Worm (Caenorhabditis elegans) whole organism, mixed stage, embryonic: ENCODE measurements around the gene C55B6.7.

Experiments
- blmp-1 ChIP-seq: fragments of 150-350 bp; optimal IDR thresholded peaks from 2 replicates; lab custom pipeline; 2014; ENCODE audit warnings: missing biosample characterization, missing genetic modification characterization
- lsy-2 ChIP-seq: fragments of 150-350 bp; optimal IDR thresholded peaks from 2 replicates; lab custom pipeline; 2014; ENCODE audit warnings: missing biosample characterization, missing genetic modification characterization
- nhr-76 ChIP-seq: sonication (generic microtip); optimal IDR thresholded peaks from 2 replicates; lab custom pipeline; 2017; ENCODE audit warnings: missing biosample characterization, missing genetic modification characterization
- pha-4 ChIP-seq: fragments of 150-350 bp; optimal IDR thresholded peaks from 2 replicates; lab custom pipeline; 2018; ENCODE audit warnings: missing biosample characterization, missing genetic modification reagents, missing genetic modification characterization
- snpc-4 ChIP-seq: fragments of 150-350 bp; optimal IDR thresholded peaks from 2 replicates; lab custom pipeline; 2014; ENCODE audit warnings: missing biosample characterization, missing genetic modification characterization
- unc-62 ChIP-seq: fragments of 150-350 bp; optimal IDR thresholded peaks from 2 replicates; lab custom pipeline; 2014; ENCODE audit warnings: missing biosample characterization, missing genetic modification reagents, missing genetic modification characterization
- ztf-11 ChIP-seq: fragments of 150-350 bp; optimal IDR thresholded peaks from 2 replicates; lab custom pipeline; 2014; ENCODE audit warnings: missing biosample characterization, missing genetic modification characterization

DNA sequence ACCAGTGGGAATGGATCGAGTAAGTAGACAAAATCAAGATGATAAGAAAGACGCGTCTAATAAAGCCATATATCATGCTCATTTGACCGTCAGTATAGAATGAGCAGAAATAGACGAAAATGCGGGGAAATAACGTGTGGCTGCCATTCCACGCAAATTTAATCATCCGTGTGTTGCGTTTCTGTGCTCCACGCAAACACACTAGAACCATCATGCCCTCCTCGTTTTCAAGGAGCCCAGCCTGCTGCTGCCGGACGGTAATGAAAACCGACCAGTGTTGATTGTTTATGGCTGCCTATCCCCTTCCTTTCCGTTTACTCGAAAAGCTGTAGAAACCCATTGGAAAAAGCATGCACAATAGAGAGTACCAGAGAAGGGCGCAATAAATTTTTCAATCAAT, 28.4 kb upstream of the C55B6.7 start:
- TF ChIP-seq snpc-4 (tag; lab: Kevin White, UChicago) (no peak), lsy-2 (tag; lab: Kevin White, UChicago) (no peak), ztf-11 (tag; lab: Kevin White, UChicago) (no peak), pha-4 (no peak), blmp-1 (no peak), nhr-76 (tag; lab: Kevin White, UChicago) (no peak), unc-62 (GFP tag; lab: Kevin White, UChicago) (no peak)
